Fruit fly (Drosophila melanogaster) whole organism, prepupa: ENCODE data around the gene CG31975.

Source experiments
- CG11902 ChIP-seq: fragments of 200-800 bp; sonication (Bioruptor generic); optimal IDR thresholded peaks from 3 replicates; lab custom pipeline; 2016; ENCODE audit warnings: missing biosample characterization, missing genetic modification characterization
- CG1621 ChIP-seq: fragments of 200-800 bp; sonication (Bioruptor generic); optimal IDR thresholded peaks from 3 replicates; lab custom pipeline; 2018; ENCODE audit warnings: missing biosample characterization, mild to moderate bottlenecking, missing genetic modification characterization
- CG16779 ChIP-seq: fragments of 200-800 bp; sonication (Bioruptor generic); optimal IDR thresholded peaks from 3 replicates; lab custom pipeline; 2017; ENCODE audit warnings: missing biosample characterization, mild to moderate bottlenecking, missing genetic modification characterization
- CG31627 ChIP-seq: fragments of 200-800 bp; sonication (Bioruptor generic); optimal IDR thresholded peaks from 3 replicates; lab custom pipeline; 2016; ENCODE audit warnings: missing biosample characterization, missing genetic modification characterization
- CG32006 ChIP-seq: fragments of 200-800 bp; sonication (Bioruptor generic); optimal IDR thresholded peaks from 3 replicates; lab custom pipeline; 2017; ENCODE audit warnings: missing biosample characterization, mild to moderate bottlenecking, missing genetic modification characterization
- CG34406 ChIP-seq: fragments of 200-800 bp; sonication (Bioruptor generic); optimal IDR thresholded peaks from 3 replicates; lab custom pipeline; 2016; ENCODE audit warnings: missing biosample characterization, missing genetic modification characterization
- CG3919 ChIP-seq: fragments of 200-800 bp; sonication (Bioruptor generic); optimal IDR thresholded peaks from 3 replicates; lab custom pipeline; 2016; ENCODE audit warnings: missing biosample characterization, missing genetic modification characterization
- CG6808 ChIP-seq: fragments of 200-800 bp; sonication (Bioruptor generic); optimal IDR thresholded peaks from 3 replicates; lab custom pipeline; 2017; ENCODE audit warnings: missing biosample characterization, missing genetic modification characterization, mild to moderate bottlenecking, moderate library complexity, missing genetic modification reagents
- CG6854 ChIP-seq: fragments of 200-800 bp; sonication (Bioruptor generic); optimal IDR thresholded peaks from 2 replicates; lab custom pipeline; 2017; ENCODE audit warnings: missing biosample characterization, mild to moderate bottlenecking, missing genetic modification characterization
- CG9139 ChIP-seq: fragments of 200-800 bp; sonication (Bioruptor generic); optimal IDR thresholded peaks from 3 replicates; lab custom pipeline; 2017; ENCODE audit warnings: missing biosample characterization, mild to moderate bottlenecking, missing genetic modification characterization
- Eip75B ChIP-seq: fragments of 200-800 bp; sonication (Bioruptor generic); optimal IDR thresholded peaks from 3 replicates; lab custom pipeline; 2016; ENCODE audit warnings: missing biosample characterization, missing genetic modification characterization
- Eip78C ChIP-seq: fragments of 200-800 bp; sonication (Bioruptor generic); peaks from one replicate; lab custom pipeline; 2016; ENCODE audit warnings: missing biosample characterization, missing genetic modification characterization
- Eip93F ChIP-seq: fragments of 200-800 bp; sonication (Bioruptor generic); optimal IDR thresholded peaks from 2 replicates; lab custom pipeline; 2016; ENCODE audit warnings: missing biosample characterization, mild to moderate bottlenecking, missing genetic modification characterization
- Ets21C ChIP-seq: fragments of 200-800 bp; sonication (Bioruptor generic); optimal IDR thresholded peaks from 3 replicates; lab custom pipeline; 2016; ENCODE audit warnings: missing biosample characterization, missing genetic modification characterization
- Ets96B ChIP-seq: fragments of 200-800 bp; optimal IDR thresholded peaks from 2 replicates; lab custom pipeline; 2019; ENCODE audit warnings: missing biosample characterization, mild to moderate bottlenecking, missing genetic modification characterization, moderate library complexity
- Gug ChIP-seq: fragments of 200-800 bp; sonication (Bioruptor generic); IDR thresholded peaks from 2 replicates; pipeline ENCODE4 v1.3.6; 2022; ENCODE audit warnings: missing biosample characterization, missing genetic modification characterization
- Met ChIP-seq: fragments of 200-800 bp; sonication (Bioruptor generic); optimal IDR thresholded peaks from 3 replicates; lab custom pipeline; 2016; ENCODE audit warnings: missing biosample characterization, missing genetic modification characterization
- OdsH ChIP-seq: fragments of 200-800 bp; sonication (Bioruptor generic); optimal IDR thresholded peaks from 3 replicates; lab custom pipeline; 2016; ENCODE audit warnings: missing biosample characterization, missing genetic modification characterization
- Sox102F ChIP-seq: fragments of 200-800 bp; sonication (Bioruptor generic); optimal IDR thresholded peaks from 2 replicates; lab custom pipeline; 2016; ENCODE audit warnings: missing biosample characterization, mild to moderate bottlenecking, missing genetic modification characterization
- esn ChIP-seq: fragments of 200-800 bp; sonication (Bioruptor generic); optimal IDR thresholded peaks from 2 replicates; lab custom pipeline; 2016; ENCODE audit warnings: missing biosample characterization, mild to moderate bottlenecking, missing genetic modification characterization, moderate library complexity
- fd59A ChIP-seq: fragments of 200-800 bp; sonication (Bioruptor generic); optimal IDR thresholded peaks from 2 replicates; lab custom pipeline; 2017; ENCODE audit warnings: missing biosample characterization, mild to moderate bottlenecking, missing genetic modification characterization, missing genetic modification reagents
- fd85E ChIP-seq: fragments of 200-800 bp; sonication (Bioruptor generic); optimal IDR thresholded peaks from 3 replicates; lab custom pipeline; 2016; ENCODE audit warnings: missing biosample characterization, missing genetic modification characterization
- fkh ChIP-seq: fragments of 200-800 bp; sonication (Bioruptor generic); optimal IDR thresholded peaks from 3 replicates; lab custom pipeline; 2017; ENCODE audit warnings: missing biosample characterization, mild to moderate bottlenecking, missing genetic modification characterization, moderate library complexity
- pdm3 ChIP-seq: fragments of 200-800 bp; sonication (Bioruptor generic); optimal IDR thresholded peaks from 3 replicates; lab custom pipeline; 2016; ENCODE audit warnings: missing biosample characterization, missing genetic modification characterization
- salr ChIP-seq, 2 experiments: fragments of 200-800 bp; sonication (Bioruptor generic); optimal IDR thresholded peaks; 3 replicates each; lab custom pipeline; 2016 to 2018; ENCODE audit warnings: missing biosample characterization in 2 of 2, missing genetic modification characterization in 2 of 2, mild to moderate bottlenecking in 1 of 2
- ss ChIP-seq, 2 experiments: fragments of 200-800 bp; sonication (Bioruptor generic); optimal IDR thresholded peaks; 2 replicates in 1 of 2; 3 replicates in 1 of 2; lab custom pipeline; 2017 to 2018; ENCODE audit warnings: mild to moderate bottlenecking in 2 of 2, missing biosample characterization in 2 of 2, missing genetic modification characterization in 2 of 2, moderate library complexity in 1 of 2
- svp ChIP-seq: fragments of 200-800 bp; sonication (Bioruptor generic); peaks from one replicate; lab custom pipeline; 2016; ENCODE audit warnings: missing biosample characterization, missing genetic modification characterization
- vri ChIP-seq: fragments of 200-800 bp; sonication (Bioruptor generic); optimal IDR thresholded peaks from 3 replicates; lab custom pipeline; 2016; ENCODE audit warnings: missing biosample characterization, mild to moderate bottlenecking, missing genetic modification characterization

CG31975 gene

dm6 chr2L:138063-138462 lies 2.7 kb downstream of the CG31975 start:
- TF ChIP-seq svp (peak; percentile 16), CG32006 (GFP tag; lab: Kevin White, UChicago) (no peak), fd85E (GFP tag; lab: Kevin White, UChicago) (no peak), Sox102F (GFP tag; lab: Kevin White, UChicago) (no peak), Eip78C (GFP tag; lab: Kevin White, UChicago) (peak; percentile 38)

dm6 chr2L:136747-137709 lies 3.8 kb downstream of the CG31975 start:
- TF ChIP-seq OdsH (no peak), salr (GFP tag; optimal IDR thresholded peaks at IDR 0.05; lab: Kevin White, UChicago) (no peak), vri (GFP tag; lab: Kevin White, UChicago) (peak; percentile 67), CG16779 (tag; lab: Kevin White, UChicago) (no peak), Ets21C (GFP tag; lab: Kevin White, UChicago) (no peak), Eip93F (GFP tag; lab: Kevin White, UChicago) (no peak), CG9139 (no peak), esn (GFP tag; lab: Kevin White, UChicago) (peak; percentile 15), CG34406 (no peak), CG6854 (GFP tag; lab: Kevin White, UChicago) (peak; percentile 38), Sox102F (GFP tag; lab: Kevin White, UChicago) (peak; percentile 2), CG31627 (GFP tag; lab: Kevin White, UChicago) (no peak), fkh (GFP tag; lab: Kevin White, UChicago) (peak; percentile 23), svp (peak; percentile 94), Met (GFP tag; lab: Kevin White, UChicago) (peak; percentile 36)

- TF ChIP-seq svp (peak; percentile 93), pdm3 (no peak), fd59A (no peak), vri (GFP tag; lab: Kevin White, UChicago) (peak; percentile 32), Eip78C (GFP tag; lab: Kevin White, UChicago) (peak; percentile 34)
- TF ChIP-seq, all 60 proteins: peak for 3
These were observed 4.7 kb downstream of the CG31975 start for dm6 chr2L:136131-136426.

- TF ChIP-seq CG9139, result peak; percentile 47
- peak; percentile 26 for TF ChIP-seq CG6808 (GFP tag; lab: Kevin White, UChicago)
- TF ChIP-seq CG6854 (GFP tag; lab: Kevin White, UChicago), result no peak
- peak; percentile 63 for TF ChIP-seq Eip78C (GFP tag; lab: Kevin White, UChicago)
- TF ChIP-seq Sox102F (GFP tag; lab: Kevin White, UChicago), result no peak
- peak; percentile 8 to 67 for TF ChIP-seq ss (GFP tag; optimal IDR thresholded peaks at IDR 0.05; lab: Kevin White, UChicago)
- no peak for TF ChIP-seq Gug (GFP tag; lab: Robert Waterston, UW)
- TF ChIP-seq CG1621, result peak; percentile 36
- no peak for TF ChIP-seq Ets96B (tag; lab: Kevin White, UChicago)
- peak; percentile 4 for TF ChIP-seq CG3919 (GFP tag; lab: Kevin White, UChicago)
- no peak for TF ChIP-seq Eip75B (GFP tag; lab: Kevin White, UChicago)
- TF ChIP-seq CG11902 (GFP tag; lab: Kevin White, UChicago), result no peak
- TF ChIP-seq svp, result peak; percentile 98
- TF ChIP-seq, all 60 proteins: peak for 7
These were observed 5.2 kb downstream of the CG31975 start for dm6 chr2L:135383-136130.
